Worm (Caenorhabditis elegans): Measurements from ENCODE around the gene M05D6.5.

ce11 chrII:8466874-8467273 is 15.1 kb downstream of the M05D6.5 start, which contains the start of gene F22B5.10:
- TF ChIP-seq lsy-2 (tag; optimal IDR thresholded peaks at IDR 0.05) (no peak), nhr-28 (tag; optimal IDR thresholded peaks at IDR 0.05) (no peak), ztf-11 (tag; optimal IDR thresholded peaks at IDR 0.05) (no peak), efl-1 (optimal IDR thresholded peaks at IDR 0.05) (no peak), efl-1 (GFP tag; optimal IDR thresholded peaks at IDR 0.05 in 1 of 2) (no peak), ceh-90 (tag; optimal IDR thresholded peaks at IDR 0.05) (no peak), blmp-1 (tag; optimal IDR thresholded peaks at IDR 0.05) (no peak), grh-1 (GFP tag; IDR thresholded peaks at IDR 0.05) (no peak), lin-35 (GFP tag; optimal IDR thresholded peaks at IDR 0.05) (no peak), ces-1 (GFP tag; optimal IDR thresholded peaks at IDR 0.05) (no peak), nhr-19 (GFP tag; conservative IDR thresholded peaks at IDR 0.05) (no peak), nhr-76 (tag; optimal IDR thresholded peaks at IDR 0.05) (no peak), pqm-1 (tag; optimal IDR thresholded peaks at IDR 0.05) (no peak), skn-1 (tag; optimal IDR thresholded peaks at IDR 0.05) (no peak), Y116A8C.19 (tag; optimal IDR thresholded peaks at IDR 0.05; ENCODE audit: borderline replicate concordance) (no peak)
